Fruit fly (Drosophila melanogaster): ENCODE results near the gene CG4743.
A peak's percentile ranks its signal among the peaks of the same experiment; 100 is the strongest.

The CG4743 gene

dm6 chr3R:25637294-25638174 is 42.8 kb downstream of the CG4743 start, which contains the start of gene jigr1 (continued):
- TF ChIP-seq sc (optimal IDR thresholded peaks at IDR 0.05) (no peak), sc (GFP tag; optimal IDR thresholded peaks at IDR 0.05) (peak; percentile 44), tll (GFP tag; optimal IDR thresholded peaks at IDR 0.05) (peak; percentile 64 to 92), Sox100B (GFP tag; optimal IDR thresholded peaks at IDR 0.05) (peak; percentile 1), CG10431 (GFP tag; optimal IDR thresholded peaks at IDR 0.05) (no peak), Myb (GFP tag; optimal IDR thresholded peaks at IDR 0.05) (no peak), Stat92E (GFP tag; optimal IDR thresholded peaks at IDR 0.05) (no peak), dysf (GFP tag; IDR thresholded peaks at IDR 0.05) (peak; percentile 8; the same call in 1 of the 3 replicates), CG9797 (GFP tag; optimal IDR thresholded peaks at IDR 0.05) (no peak), CG3065 (GFP tag; optimal IDR thresholded peaks at IDR 0.05) (no peak), eve (GFP tag; optimal IDR thresholded peaks at IDR 0.05) (peak in 1 of 2 experiments; percentile 41), jigr1 (GFP tag; IDR thresholded peaks at IDR 0.05) (no peak), sisA (GFP tag; IDR thresholded peaks at IDR 0.05) (no peak), Ets65A (GFP tag) (peak; percentile 90), Atf3 (GFP tag; optimal IDR thresholded peaks at IDR 0.05) (no peak), Dfd (GFP tag; optimal IDR thresholded peaks at IDR 0.05) (no peak), ken (GFP tag; IDR thresholded peaks at IDR 0.05) (no peak), CG2202 (tag; optimal IDR thresholded peaks at IDR 0.05) (peak; percentile 32), unc-4 (GFP tag; IDR thresholded peaks at IDR 0.05; ENCODE audit: partially characterized antibody) (no peak), bsh (GFP tag; optimal IDR thresholded peaks at IDR 0.05) (peak in 1 of 2 experiments; percentile 5), lmd (GFP tag; IDR thresholded peaks at IDR 0.05) (peak; percentile 40; the same call in 1 of the 2 replicates), CHES-1-like (GFP tag; optimal IDR thresholded peaks at IDR 0.05) (no peak), ac (GFP tag; optimal IDR thresholded peaks at IDR 0.05) (peak; percentile 87), HLH4C (GFP tag; IDR thresholded peaks at IDR 0.05; ENCODE audit: partially characterized antibody) (no peak), CG14667 (GFP tag; IDR thresholded peaks at IDR 0.05) (no peak), Dbx (GFP tag; IDR thresholded peaks at IDR 0.05) (no peak), CG16815 (GFP tag; optimal IDR thresholded peaks at IDR 0.05) (peak; percentile 75), inv (GFP tag; IDR thresholded peaks at IDR 0.05; ENCODE audit: partially characterized antibody) (no peak), CG8765 (GFP tag; IDR thresholded peaks at IDR 0.05) (peak; percentile 74), prd (optimal IDR thresholded peaks at IDR 0.05) (no peak), prd (GFP tag; IDR thresholded peaks at IDR 0.05) (peak; percentile 81; the same call in 2 of the 3 replicates), sna (GFP tag; IDR thresholded peaks at IDR 0.05; ENCODE audit: partially characterized antibody) (no peak), Lpt (GFP tag; optimal IDR thresholded peaks at IDR 0.05) (no peak), Bdp1 (GFP tag; optimal IDR thresholded peaks at IDR 0.05) (no peak), CG3726 (GFP tag; IDR thresholded peaks at IDR 0.05) (no peak), Ravus (GFP tag; IDR thresholded peaks at IDR 0.05) (no peak), ara (GFP tag; IDR thresholded peaks at IDR 0.05) (peak; percentile 54; the same call in 1 of the 2 replicates), pho (GFP tag; optimal IDR thresholded peaks at IDR 0.05) (no peak), CG3838 (GFP tag; optimal IDR thresholded peaks at IDR 0.05) (no peak), CG17385 (GFP tag; optimal IDR thresholded peaks at IDR 0.05) (no peak), Opbp (GFP tag; IDR thresholded peaks at IDR 0.05; ENCODE audit: partially characterized antibody) (no peak), H2.0 (GFP tag; IDR thresholded peaks at IDR 0.05) (no peak), CG10654 (GFP tag; optimal IDR thresholded peaks at IDR 0.05) (no peak), CG15073 (GFP tag; optimal IDR thresholded peaks at IDR 0.05) (no peak), CG15696 (tag; optimal IDR thresholded peaks at IDR 0.05) (peak; percentile 90), psq (GFP tag; optimal IDR thresholded peaks at IDR 0.05) (peak; percentile 7), D (optimal IDR thresholded peaks at IDR 0.05) (no peak), D (GFP tag; optimal IDR thresholded peaks at IDR 0.05) (peak; percentile 48), lilli (GFP tag; optimal IDR thresholded peaks at IDR 0.05) (peak; percentile 28), CG9437 (GFP tag; optimal IDR thresholded peaks at IDR 0.05) (no peak)

Measured in whole organism, embryonic.